Fruit fly (Drosophila melanogaster) whole organism, wandering third instar larva: ENCODE results near the gene CG14841.

Experiments used
- Abd-B ChIP-seq: fragments of >200 bp; optimal IDR thresholded peaks from 2 replicates; lab custom pipeline; 2017; ENCODE audit warnings: missing biosample characterization, missing genetic modification characterization
- Hnf4 ChIP-seq: fragments of 200-800 bp; sonication (Bioruptor generic); optimal IDR thresholded peaks from 2 replicates; lab custom pipeline; 2016; ENCODE audit warnings: missing biosample characterization, mild to moderate bottlenecking, missing genetic modification characterization
- Myc ChIP-seq: fragments of >200 bp; optimal IDR thresholded peaks from 2 replicates; lab custom pipeline; 2017
- brk ChIP-seq: fragments of 200-800 bp; sonication (Bioruptor generic); optimal IDR thresholded peaks from 2 replicates; lab custom pipeline; 2016; ENCODE audit warnings: missing biosample characterization, mild to moderate bottlenecking, missing genetic modification characterization
- dsf ChIP-seq: sonication (Bioruptor generic); optimal IDR thresholded peaks from 2 replicates; lab custom pipeline; 2016; ENCODE audit warnings: missing biosample characterization, missing genetic modification characterization, borderline replicate concordance
- pan ChIP-seq: fragments of >200 bp; optimal IDR thresholded peaks from 2 replicates; lab custom pipeline; 2017
- psq ChIP-seq: fragments of 200-800 bp; sonication (Bioruptor generic); optimal IDR thresholded peaks from 3 replicates; lab custom pipeline; 2017; ENCODE audit warnings: missing biosample characterization, mild to moderate bottlenecking, missing genetic modification characterization, moderate library complexity
- usp ChIP-seq: fragments of >200 bp; optimal IDR thresholded peaks from 2 replicates; lab custom pipeline; 2017; ENCODE audit warnings: missing biosample characterization, missing genetic modification characterization

- TF ChIP-seq psq (GFP tag; lab: Kevin White, UChicago) = no peak
- TF ChIP-seq usp (GFP tag; lab: Kevin White, UChicago) = no peak
- no peak for TF ChIP-seq pan (lab: Kevin White, UChicago)
- TF ChIP-seq brk (GFP tag; lab: Kevin White, UChicago) = no peak
- no peak for TF ChIP-seq Hnf4 (GFP tag; lab: Kevin White, UChicago)
- TF ChIP-seq Abd-B (GFP tag; lab: Kevin White, UChicago) = no peak
- no peak for TF ChIP-seq dsf
- no peak for TF ChIP-seq Myc (lab: Kevin White, UChicago)
Measured at dm6 chr3R:14279311-14279998, 17.2 kb upstream of the CG14841 start.
